Worm (Caenorhabditis elegans): ENCODE results near the gene nhr-11.

DNA sequence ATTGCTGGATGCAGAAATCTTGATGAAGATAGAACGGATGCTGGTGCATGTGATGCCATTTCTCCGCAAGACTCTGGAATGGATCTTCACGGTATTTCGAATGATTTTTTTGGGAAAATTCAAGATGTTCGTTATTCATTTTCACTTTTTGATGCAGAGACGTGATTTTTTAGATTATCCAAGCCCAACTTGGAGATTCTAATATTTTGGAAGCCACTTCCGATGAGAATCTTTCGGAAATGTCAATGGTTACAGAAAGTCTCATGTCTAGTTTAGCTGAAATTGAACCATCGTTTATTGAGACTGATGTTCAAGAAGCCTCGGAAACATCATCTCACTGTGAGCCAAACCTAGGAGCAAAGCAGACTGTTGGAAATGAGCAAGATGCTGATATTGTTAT lies 31.0 kb downstream of the nhr-11 start:
- TF ChIP-seq nhr-10 (tag; optimal IDR thresholded peaks at IDR 0.05) (no peak), elt-1 (tag; optimal IDR thresholded peaks at IDR 0.05) (no peak), unc-62 (GFP tag; optimal IDR thresholded peaks at IDR 0.05) (no peak), nhr-77 (tag; optimal IDR thresholded peaks at IDR 0.05) (no peak), fos-1 (tag; optimal IDR thresholded peaks at IDR 0.05) (no peak), F13H6.1 (tag; optimal IDR thresholded peaks at IDR 0.05) (no peak), gmeb-1 (tag; optimal IDR thresholded peaks at IDR 0.05) (no peak), ZK546.5 (tag; optimal IDR thresholded peaks at IDR 0.05) (no peak), nhr-21 (tag; optimal IDR thresholded peaks at IDR 0.05) (no peak), skn-1 (tag; optimal IDR thresholded peaks at IDR 0.05) (no peak), R02D3.7 (tag; optimal IDR thresholded peaks at IDR 0.05) (no peak), sma-3 (GFP tag; optimal IDR thresholded peaks at IDR 0.05) (no peak)
